Worm (Caenorhabditis elegans) whole organism, L4/young adult: ENCODE data around the gene wdr-62.

ENCODE experiments used
- W03F9.2 ChIP-seq: fragments of 150-350 bp; optimal IDR thresholded peaks from 2 replicates; lab custom pipeline; 2014; ENCODE audit warnings: missing biosample characterization, missing genetic modification characterization
- dao-5 ChIP-seq: sonication (generic microtip); optimal IDR thresholded peaks from 2 replicates; lab custom pipeline; 2016; ENCODE audit warnings: missing genotype, missing genetic modification characterization, moderate library complexity, missing compliant biosample characterization
- him-1 ChIP-seq: sonication (generic microtip); optimal IDR thresholded peaks from 2 replicates; lab custom pipeline; 2016; ENCODE audit warnings: missing genotype, missing genetic modification reagents, missing genetic modification characterization, missing compliant biosample characterization

- TF ChIP-seq dao-5 (tag; lab: Kevin White, UChicago) (no peak), him-1 (tag; lab: Kevin White, UChicago) (no peak), W03F9.2 (tag; lab: Kevin White, UChicago) (no peak)
These were observed 2.8 kb upstream of the wdr-62 start for ce11 chrV:9441046-9441445.
